Worm (Caenorhabditis elegans) whole organism, mixed stage, embryonic: ENCODE data around the gene atg-10.

Experiments used
- elt-1 ChIP-seq: sonication (generic microtip); optimal IDR thresholded peaks from 2 replicates; lab custom pipeline; 2017; ENCODE audit warnings: missing genetic modification characterization, mild to moderate bottlenecking, missing compliant biosample characterization, antibody characterized with exemption, moderate library complexity, borderline replicate concordance; ENCODE audit not compliant: insufficient read depth
- elt-3 ChIP-seq: fragments of 150-350 bp; optimal IDR thresholded peaks from 2 replicates; lab custom pipeline; 2014; ENCODE audit warnings: missing biosample characterization, missing genetic modification characterization
- ham-2 ChIP-seq: fragments of 200-800 bp; sonication (Bioruptor generic); optimal IDR thresholded peaks from 2 replicates; lab custom pipeline; 2018; ENCODE audit warnings: mild to moderate bottlenecking, missing genetic modification characterization, missing compliant biosample characterization
- hlh-1 ChIP-seq: fragments of 150-350 bp; optimal IDR thresholded peaks from 2 replicates; lab custom pipeline; 2014; ENCODE audit warnings: missing biosample characterization, missing genetic modification reagents, missing genetic modification characterization
- nhr-12 ChIP-seq: fragments of 150-350 bp; optimal IDR thresholded peaks from 2 replicates; lab custom pipeline; 2014; ENCODE audit warnings: missing biosample characterization, missing genetic modification characterization
- snpc-4 ChIP-seq: fragments of 150-350 bp; optimal IDR thresholded peaks from 2 replicates; lab custom pipeline; 2014; ENCODE audit warnings: missing biosample characterization, missing genetic modification characterization
- unc-39 ChIP-seq: fragments of 150-350 bp; optimal IDR thresholded peaks from 2 replicates; lab custom pipeline; 2014; ENCODE audit warnings: missing biosample characterization, missing genetic modification characterization

ce11 chrII:8637615-8638014, 21.3 kb upstream of the atg-10 start, which contains the start of gene vab-9:
- TF ChIP-seq nhr-12 (tag; lab: Kevin White, UChicago) (no peak), unc-39 (tag; lab: Kevin White, UChicago) (no peak), hlh-1 (tag; lab: Kevin White, UChicago) (no peak), elt-3 (no peak), ham-2 (GFP tag; lab: Kevin White, UChicago) (no peak), elt-1 (tag; lab: Kevin White, UChicago) (no peak), snpc-4 (tag; lab: Kevin White, UChicago) (no peak)
